Fruit fly (Drosophila melanogaster) whole organism, embryonic: ENCODE data around the gene CG8097.

Experiments used
- ATbp ChIP-seq: fragments of 200-800 bp; sonication (Bioruptor generic); optimal IDR thresholded peaks from 2 replicates; lab custom pipeline; 2017; ENCODE audit warnings: missing biosample characterization, mild to moderate bottlenecking, missing genetic modification characterization, missing genetic modification reagents
- Abd-B ChIP-seq: fragments of 200-800 bp; sonication (Bioruptor generic); optimal IDR thresholded peaks from 2 replicates; lab custom pipeline; 2018; ENCODE audit warnings: missing biosample characterization, mild to moderate bottlenecking, missing genetic modification characterization, moderate library complexity
- Aef1 ChIP-seq: fragments of 200-800 bp; sonication (Bioruptor generic); IDR thresholded peaks from 3 replicates; pipeline ENCODE4 v1.3.6; 2022; ENCODE audit warnings: missing biosample characterization, missing genetic modification characterization
- CG10267 ChIP-seq: fragments of 200-800 bp; sonication (Bioruptor generic); optimal IDR thresholded peaks from 2 replicates; lab custom pipeline; 2018; ENCODE audit warnings: missing biosample characterization, mild to moderate bottlenecking, missing genetic modification characterization, moderate library complexity
- CG10543 ChIP-seq: fragments of 200-800 bp; sonication (Bioruptor generic); optimal IDR thresholded peaks from 3 replicates; lab custom pipeline; 2017; ENCODE audit warnings: missing biosample characterization, mild to moderate bottlenecking, missing genetic modification characterization, moderate library complexity
- CG11093 ChIP-seq: fragments of 200-800 bp; sonication (Bioruptor generic); IDR thresholded peaks from 3 replicates; pipeline ENCODE4 v1.3.6; 2022; ENCODE audit warnings: missing biosample characterization, missing genetic modification characterization
- CG11723 ChIP-seq: fragments of 200-800 bp; sonication (Bioruptor generic); optimal IDR thresholded peaks from 2 replicates; lab custom pipeline; 2017; ENCODE audit warnings: missing biosample characterization, mild to moderate bottlenecking, missing genetic modification characterization
- CG12744 ChIP-seq: fragments of 200-800 bp; sonication (Bioruptor generic); optimal IDR thresholded peaks from 2 replicates; lab custom pipeline; 2016; ENCODE audit warnings: missing biosample characterization, missing genetic modification characterization
- CG13123 ChIP-seq: fragments of 200-800 bp; sonication (Bioruptor generic); optimal IDR thresholded peaks from 2 replicates; lab custom pipeline; 2016; ENCODE audit warnings: missing biosample characterization, missing genetic modification characterization
- CG13287 ChIP-seq: fragments of 200-800 bp; sonication (Bioruptor generic); IDR thresholded peaks from 2 replicates; pipeline ENCODE4 v1.3.6; 2022; ENCODE audit warnings: missing biosample characterization, missing genetic modification characterization; ENCODE audit not compliant: partially characterized antibody
- CG13624 ChIP-seq: fragments of 200-800 bp; sonication (Bioruptor generic); optimal IDR thresholded peaks from 2 replicates; lab custom pipeline; 2016; ENCODE audit warnings: missing biosample characterization, missing genetic modification characterization
- CG14441 ChIP-seq: fragments of 200-800 bp; sonication (Bioruptor generic); IDR thresholded peaks from 2 replicates; pipeline ENCODE4 v1.3.6; 2022; ENCODE audit warnings: missing biosample characterization, missing genetic modification characterization
- CG15601 ChIP-seq: fragments of 200-800 bp; sonication (Bioruptor generic); optimal IDR thresholded peaks from 3 replicates; lab custom pipeline; 2019; ENCODE audit warnings: missing biosample characterization, mild to moderate bottlenecking, missing genetic modification characterization, moderate library complexity
- CG1647 ChIP-seq: fragments of 200-800 bp; sonication (Bioruptor generic); optimal IDR thresholded peaks from 3 replicates; lab custom pipeline; 2016; ENCODE audit warnings: missing biosample characterization, missing genetic modification characterization
- CG17359 ChIP-seq: fragments of 200-800 bp; sonication (Bioruptor generic); optimal IDR thresholded peaks from 3 replicates; lab custom pipeline; 2018; ENCODE audit warnings: missing biosample characterization, mild to moderate bottlenecking, missing genetic modification characterization, moderate library complexity
- CG32532 ChIP-seq: fragments of 200-800 bp; sonication (Bioruptor generic); IDR thresholded peaks from 2 replicates; pipeline ENCODE4 v1.3.6; 2022; ENCODE audit warnings: missing biosample characterization, missing genetic modification characterization
- CG4707 ChIP-seq: fragments of 200-800 bp; sonication (Bioruptor generic); optimal IDR thresholded peaks from 2 replicates; lab custom pipeline; 2018; ENCODE audit warnings: missing biosample characterization, mild to moderate bottlenecking, missing genetic modification characterization, moderate library complexity
- CG6254 ChIP-seq: fragments of 200-800 bp; sonication (Bioruptor generic); optimal IDR thresholded peaks from 3 replicates; lab custom pipeline; 2017; ENCODE audit warnings: mild to moderate bottlenecking, missing biosample characterization, missing genetic modification reagents, missing genetic modification characterization
- CG6689 ChIP-seq: fragments of 200-800 bp; sonication (Bioruptor generic); IDR thresholded peaks from 2 replicates; pipeline ENCODE4 v1.3.6; 2022; ENCODE audit warnings: missing biosample characterization, missing genetic modification characterization
- CG6854 ChIP-seq: fragments of 200-800 bp; sonication (Bioruptor generic); optimal IDR thresholded peaks from 3 replicates; lab custom pipeline; 2017; ENCODE audit warnings: missing biosample characterization, mild to moderate bottlenecking, missing genetic modification characterization
- CG7271 ChIP-seq: fragments of 200-800 bp; sonication (Bioruptor generic); optimal IDR thresholded peaks from 2 replicates; lab custom pipeline; 2018; ENCODE audit warnings: missing biosample characterization, mild to moderate bottlenecking, missing genetic modification characterization, moderate library complexity
- CG7556 ChIP-seq: fragments of 200-800 bp; sonication (Bioruptor generic); optimal IDR thresholded peaks from 2 replicates; lab custom pipeline; 2017; ENCODE audit warnings: missing biosample characterization, mild to moderate bottlenecking, missing genetic modification characterization
- CG8478 ChIP-seq: fragments of >200 bp; optimal IDR thresholded peaks from 2 replicates; lab custom pipeline; 2018
- CrebB ChIP-seq: fragments of 200-800 bp; sonication (Bioruptor generic); optimal IDR thresholded peaks from 3 replicates; lab custom pipeline; 2018; ENCODE audit warnings: missing biosample characterization, mild to moderate bottlenecking, missing genetic modification characterization
- D ChIP-seq, 2 experiments: fragments of 200-800 bp in 1 of 2; fragments of >200 bp in 1 of 2; sonication (Bioruptor generic) in 1 of 2; optimal IDR thresholded peaks; 2 replicates in 1 of 2; 3 replicates in 1 of 2; lab custom pipeline; 2017; ENCODE audit warnings: mild to moderate bottlenecking in 1 of 2, missing biosample characterization in 1 of 2, missing genetic modification characterization in 1 of 2, missing genetic modification reagents in 1 of 2
- H2.0 ChIP-seq: fragments of 200-800 bp; sonication (Bioruptor generic); IDR thresholded peaks from 2 replicates; pipeline ENCODE4 v1.3.6; 2022; ENCODE audit warnings: missing biosample characterization, missing genetic modification characterization
- HLH3B ChIP-seq: fragments of 200-800 bp; sonication (Bioruptor generic); IDR thresholded peaks from 2 replicates; pipeline ENCODE4 v1.3.6; 2022; ENCODE audit warnings: missing biosample characterization, missing genetic modification characterization
- Meics ChIP-seq: fragments of 200-800 bp; sonication (Bioruptor generic); optimal IDR thresholded peaks from 2 replicates; lab custom pipeline; 2017; ENCODE audit warnings: missing biosample characterization, mild to moderate bottlenecking, missing genetic modification characterization
- Sox100B ChIP-seq: fragments of 200-800 bp; sonication (Bioruptor generic); optimal IDR thresholded peaks from 3 replicates; lab custom pipeline; 2018; ENCODE audit warnings: missing biosample characterization, mild to moderate bottlenecking, missing genetic modification characterization
- Vsx1 ChIP-seq: fragments of 200-800 bp; sonication (Bioruptor generic); optimal IDR thresholded peaks from 2 replicates; lab custom pipeline; 2017; ENCODE audit warnings: missing biosample characterization, mild to moderate bottlenecking, missing genetic modification characterization, missing genetic modification reagents
- YL-1 ChIP-seq: fragments of 200-800 bp; sonication (Bioruptor generic); optimal IDR thresholded peaks from 3 replicates; lab custom pipeline; 2017; ENCODE audit warnings: missing biosample characterization, mild to moderate bottlenecking, missing genetic modification characterization
- ac ChIP-seq: fragments of 200-800 bp; sonication (Bioruptor generic); optimal IDR thresholded peaks from 3 replicates; lab custom pipeline; 2017; ENCODE audit warnings: missing biosample characterization, mild to moderate bottlenecking, missing genetic modification characterization
- aop ChIP-seq: fragments of 200-800 bp; sonication (Bioruptor generic); IDR thresholded peaks from 2 replicates; pipeline ENCODE4 v1.3.6; 2022; ENCODE audit warnings: missing biosample characterization, missing genetic modification characterization
- dati ChIP-seq: fragments of 200-800 bp; sonication (Bioruptor generic); IDR thresholded peaks from 2 replicates; pipeline ENCODE4 v1.3.6; 2022; ENCODE audit warnings: missing biosample characterization, missing genetic modification characterization
- dysf ChIP-seq: fragments of 200-800 bp; sonication (Bioruptor generic); IDR thresholded peaks from 3 replicates; pipeline ENCODE4 v1.3.6; 2022; ENCODE audit warnings: missing biosample characterization, missing genetic modification characterization
- eve ChIP-seq, 2 experiments: fragments of >200 bp; optimal IDR thresholded peaks; 2 replicates each; lab custom pipeline; 2017; ENCODE audit warnings: missing biosample characterization in 2 of 2, missing genetic modification characterization in 2 of 2
- exex ChIP-seq: fragments of 200-800 bp; sonication (Bioruptor generic); optimal IDR thresholded peaks from 4 replicates; lab custom pipeline; 2018; ENCODE audit warnings: missing biosample characterization, mild to moderate bottlenecking, missing genetic modification characterization, moderate library complexity
- fd96Cb ChIP-seq: fragments of 200-800 bp; sonication (Bioruptor generic); optimal IDR thresholded peaks from 2 replicates; lab custom pipeline; 2018; ENCODE audit warnings: missing biosample characterization, mild to moderate bottlenecking, missing genetic modification characterization, moderate library complexity
- grn ChIP-seq: fragments of 200-800 bp; sonication (Bioruptor generic); optimal IDR thresholded peaks from 3 replicates; lab custom pipeline; 2017; ENCODE audit warnings: missing biosample characterization, missing genetic modification characterization
- ham ChIP-seq: fragments of 200-800 bp; sonication (Bioruptor generic); IDR thresholded peaks from 2 replicates; pipeline ENCODE4 v1.3.6; 2022; ENCODE audit warnings: missing biosample characterization, missing genetic modification characterization
- hkb ChIP-seq, 2 experiments: fragments of 200-800 bp in 1 of 2; fragments of >200 bp in 1 of 2; sonication (Bioruptor generic) in 1 of 2; IDR thresholded peaks in 1 of 2; optimal IDR thresholded peaks in 1 of 2; 2 replicates each; pipeline versions ENCODE4 v1.3.6 to Lab custom; 2017 to 2022; ENCODE audit warnings: missing biosample characterization in 1 of 2, missing genetic modification characterization in 1 of 2
- klu ChIP-seq: fragments of 200-800 bp; sonication (Bioruptor generic); IDR thresholded peaks from 2 replicates; pipeline ENCODE4 v1.3.6; 2022; ENCODE audit warnings: missing biosample characterization, missing genetic modification characterization
- mirr ChIP-seq: fragments of 200-800 bp; sonication (Bioruptor generic); optimal IDR thresholded peaks from 3 replicates; lab custom pipeline; 2018; ENCODE audit warnings: missing biosample characterization, mild to moderate bottlenecking, missing genetic modification characterization
- sens-2 ChIP-seq: fragments of 200-800 bp; sonication (Bioruptor generic); IDR thresholded peaks from 2 replicates; pipeline ENCODE4 v1.3.6; 2022; ENCODE audit warnings: missing biosample characterization, missing genetic modification characterization
- sima ChIP-seq: fragments of 200-800 bp; sonication (Bioruptor generic); optimal IDR thresholded peaks from 2 replicates; lab custom pipeline; 2016; ENCODE audit warnings: missing biosample characterization, missing genetic modification characterization
- sisA ChIP-seq: fragments of 200-800 bp; sonication (Bioruptor generic); IDR thresholded peaks from 2 replicates; pipeline ENCODE4 v1.3.6; 2022; ENCODE audit warnings: missing biosample characterization, missing genetic modification characterization
- stwl ChIP-seq: fragments of 200-800 bp; sonication (Bioruptor generic); optimal IDR thresholded peaks from 3 replicates; lab custom pipeline; 2018; ENCODE audit warnings: missing biosample characterization, mild to moderate bottlenecking, missing genetic modification characterization, moderate library complexity
- trem ChIP-seq: fragments of 200-800 bp; optimal IDR thresholded peaks from 3 replicates; lab custom pipeline; 2019; ENCODE audit warnings: missing biosample characterization, mild to moderate bottlenecking, missing genetic modification characterization, moderate library complexity
- ttk ChIP-seq: fragments of 200-800 bp; sonication (Bioruptor generic); IDR thresholded peaks from 2 replicates; pipeline ENCODE4 v2.1.2; 2022; ENCODE audit warnings: missing biosample characterization, missing genetic modification characterization
- vnd ChIP-seq: fragments of 200-800 bp; sonication (Bioruptor generic); IDR thresholded peaks from 3 replicates; pipeline ENCODE4 v1.3.6; 2022; ENCODE audit warnings: missing biosample characterization, missing genetic modification characterization; ENCODE audit not compliant: partially characterized antibody

The CG8097 gene

dm6 chrX:15615426-15615825, 32.5 kb downstream of the CG8097 start (continued):
- TF ChIP-seq Aef1 (GFP tag; lab: Robert Waterston, UW) (peak; percentile 31; the same call in 1 of the 3 replicates), dati (GFP tag; lab: Robert Waterston, UW) (no peak), eve (GFP tag; optimal IDR thresholded peaks at IDR 0.05; lab: Kevin White, UChicago) (peak in 1 of 2 experiments; percentile 10), sisA (peak; percentile 65), sens-2 (GFP tag; lab: Robert Waterston, UW) (no peak), CG12744 (no peak), CG6854 (no peak), CG11723 (GFP tag; lab: Kevin White, UChicago) (no peak), fd96Cb (tag; lab: Kevin White, UChicago) (peak; percentile 71), hkb (optimal IDR thresholded peaks at IDR 0.05; lab: Kevin White, UChicago) (no peak), hkb (GFP tag; IDR thresholded peaks at IDR 0.05; lab: Robert Waterston, UW) (peak; percentile 75), vnd (GFP tag; lab: Robert Waterston, UW) (no peak), aop (GFP tag; lab: Robert Waterston, UW) (no peak), CG17359 (tag; lab: Kevin White, UChicago) (peak; percentile 74), H2.0 (GFP tag; lab: Robert Waterston, UW) (peak; percentile 54; the same call in 1 of the 2 replicates), CG14441 (GFP tag; lab: Robert Waterston, UW) (no peak; the same call in 1 of the 2 replicates), CG4707 (GFP tag; lab: Kevin White, UChicago) (no peak), CG11093 (GFP tag; lab: Robert Waterston, UW) (no peak), exex (tag; lab: Kevin White, UChicago) (no peak), CG7271 (tag; lab: Kevin White, UChicago) (no peak), CG1647 (GFP tag; lab: Kevin White, UChicago) (no peak), CG13287 (no peak), Sox100B (peak; percentile 42), ttk (GFP tag; lab: Robert Waterston, UW) (peak; percentile 51), grn (GFP tag; lab: Kevin White, UChicago) (no peak), Abd-B (peak; percentile 49), CG7556 (GFP tag; lab: Kevin White, UChicago) (peak; percentile 47), HLH3B (peak; percentile 66), CG10267 (peak; percentile 58), CG8478 (no peak), ham (GFP tag; lab: Robert Waterston, UW) (no peak), dysf (GFP tag; lab: Robert Waterston, UW) (peak; percentile 68; the same call in 2 of the 3 replicates), Meics (peak; percentile 46), D (optimal IDR thresholded peaks at IDR 0.05; lab: Kevin White, UChicago) (no peak), D (GFP tag; optimal IDR thresholded peaks at IDR 0.05; lab: Kevin White, UChicago) (peak; percentile 37), CG13624 (GFP tag; lab: Kevin White, UChicago) (no peak), ac (GFP tag; lab: Kevin White, UChicago) (no peak), CG15601 (tag; lab: Kevin White, UChicago) (peak; percentile 26), CG6254 (GFP tag; lab: Kevin White, UChicago) (peak; percentile 61), CrebB (tag; lab: Kevin White, UChicago) (no peak), mirr (no peak), CG32532 (GFP tag; lab: Robert Waterston, UW) (peak; percentile 35; the same call in 1 of the 2 replicates), YL-1 (GFP tag; lab: Kevin White, UChicago) (no peak), sima (GFP tag; lab: Kevin White, UChicago) (peak; percentile 3), ATbp (GFP tag; lab: Kevin White, UChicago) (peak; percentile 54), CG10543 (GFP tag; lab: Kevin White, UChicago) (no peak), trem (tag; lab: Kevin White, UChicago) (peak; percentile 31), CG13123 (no peak), Vsx1 (no peak), klu (GFP tag; lab: Robert Waterston, UW) (0 out of 2 replicates have a peak, but pooled peaks have one; percentile 23), stwl (tag; lab: Kevin White, UChicago) (no peak), CG6689 (GFP tag; lab: Robert Waterston, UW) (peak; percentile 71)
